Worm (Caenorhabditis elegans): ENCODE measurements around the gene pbs-1.

pbs-1 gene

ce11 chrIV:1679227-1679626 is 30.3 kb downstream of the pbs-1 start:
- no peak for TF ChIP-seq W03F9.2 (tag; optimal IDR thresholded peaks at IDR 0.05)
- no peak for TF ChIP-seq dao-5 (tag; optimal IDR thresholded peaks at IDR 0.05)
- no peak for TF ChIP-seq him-1 (tag; optimal IDR thresholded peaks at IDR 0.05)

DNA sequence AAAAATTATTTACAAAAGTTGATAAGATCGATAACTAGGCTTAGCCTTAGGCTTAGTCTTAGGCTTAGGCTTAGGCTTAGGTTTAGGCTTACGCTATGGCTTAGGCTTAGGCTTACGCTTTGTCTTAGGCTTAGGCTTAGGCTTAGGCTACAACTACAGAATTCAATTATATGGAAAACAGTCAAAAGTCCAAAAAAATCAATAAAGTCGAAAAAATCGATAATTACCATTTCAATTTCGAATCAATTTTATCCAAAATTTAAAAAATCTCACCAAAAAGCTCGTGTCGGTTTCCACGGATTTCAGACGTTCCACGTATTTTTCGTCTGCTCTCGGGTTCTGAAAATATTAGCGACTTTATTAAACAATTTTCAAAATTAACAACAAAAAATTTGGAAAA is 32.6 kb downstream of the pbs-1 start:
- TF ChIP-seq dao-5 (tag; optimal IDR thresholded peaks at IDR 0.05) (no peak), him-1 (tag; optimal IDR thresholded peaks at IDR 0.05) (no peak), W03F9.2 (tag; optimal IDR thresholded peaks at IDR 0.05) (no peak)

DNA sequence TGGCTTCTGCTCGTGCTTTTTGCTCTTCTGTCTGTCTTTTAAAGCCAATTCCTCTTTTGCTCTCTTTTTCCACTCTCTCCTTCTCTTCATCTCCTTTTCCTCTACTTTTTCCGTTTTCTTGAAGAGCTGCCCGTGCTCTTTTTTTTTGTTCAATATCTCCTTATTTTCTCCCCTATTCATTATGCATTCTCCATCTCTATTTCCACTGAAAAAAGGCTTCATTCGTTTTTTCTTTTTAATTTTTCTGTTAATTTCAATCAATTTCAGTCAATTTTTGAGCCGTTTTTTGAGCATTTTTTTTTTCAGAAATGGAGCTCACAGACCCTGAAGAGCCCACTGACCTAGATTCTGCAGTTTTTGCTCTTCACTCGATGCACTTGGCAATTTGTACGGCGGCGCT is 37.1 kb downstream of the pbs-1 start, which contains the start of gene Y41D4B.1:
Gene Y41D4B.1, plus strand, starts transcription at position 301 of the 400 bp plus-strand sequence.
- no peak for TF ChIP-seq dao-5 (tag; optimal IDR thresholded peaks at IDR 0.05)
- no peak for TF ChIP-seq him-1 (tag; optimal IDR thresholded peaks at IDR 0.05)
- no peak for TF ChIP-seq W03F9.2 (tag; optimal IDR thresholded peaks at IDR 0.05)

- TF ChIP-seq dao-5 (tag; optimal IDR thresholded peaks at IDR 0.05) (no peak), him-1 (tag; optimal IDR thresholded peaks at IDR 0.05) (no peak), W03F9.2 (tag; optimal IDR thresholded peaks at IDR 0.05) (no peak)
Measured at ce11 chrIV:1662872-1663271, 46.7 kb downstream of the pbs-1 start.

ce11 chrIV:1660735-1661134 is 48.8 kb downstream of the pbs-1 start:
- TF ChIP-seq W03F9.2 (tag; optimal IDR thresholded peaks at IDR 0.05) (no peak), him-1 (tag; optimal IDR thresholded peaks at IDR 0.05) (no peak), dao-5 (tag; optimal IDR thresholded peaks at IDR 0.05) (no peak)

- TF ChIP-seq W03F9.2 (tag; optimal IDR thresholded peaks at IDR 0.05): no peak
- TF ChIP-seq dao-5 (tag; optimal IDR thresholded peaks at IDR 0.05): no peak
- TF ChIP-seq him-1 (tag; optimal IDR thresholded peaks at IDR 0.05): no peak
Measured at ce11 chrIV:1659978-1660377, 49.6 kb downstream of the pbs-1 start, which contains the start of gene Y41D4B.4. Gene Y41D4B.4 (plus strand): TSS chrIV:1660110.

DNA sequence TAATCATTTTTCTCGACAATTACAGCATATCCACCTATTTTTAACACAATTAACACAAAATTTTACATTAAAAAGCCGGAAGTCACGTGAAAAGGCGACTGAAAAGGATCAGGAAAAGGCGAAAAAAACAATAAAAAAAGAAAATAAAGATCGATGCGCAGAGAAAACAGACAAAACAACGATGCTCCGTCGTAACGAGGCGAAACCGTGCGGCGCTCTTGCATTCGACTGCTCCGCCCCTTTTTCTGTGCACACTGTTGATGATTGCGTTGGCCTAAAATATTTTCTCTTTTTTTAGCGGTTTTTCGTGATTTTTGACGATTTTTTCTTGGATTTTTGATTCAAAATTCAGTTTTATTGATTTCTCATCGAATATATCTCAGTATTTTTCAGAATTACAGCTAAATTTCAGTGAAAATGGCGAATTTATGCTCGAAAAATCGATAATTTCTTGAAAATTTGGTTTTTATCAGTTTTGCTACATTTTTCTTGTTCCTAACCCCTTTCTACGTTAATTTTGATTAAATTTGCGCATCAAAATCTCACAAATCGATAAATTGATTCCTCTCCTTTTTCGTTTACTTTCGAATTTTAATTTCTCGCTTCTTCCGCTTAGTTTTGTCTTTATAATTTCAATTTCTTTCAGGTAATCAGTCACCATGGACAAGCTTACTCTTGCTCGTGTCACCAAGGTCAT is 50.4 kb downstream of the pbs-1 start, which contains the start of gene rps-28:
Gene rps-28, plus strand, starts transcription at position 647 of the 697 bp plus-strand sequence.
- no peak for TF ChIP-seq dao-5 (tag; optimal IDR thresholded peaks at IDR 0.05)
- TF ChIP-seq him-1 (tag; optimal IDR thresholded peaks at IDR 0.05): peak; percentile 94
- TF ChIP-seq W03F9.2 (tag; optimal IDR thresholded peaks at IDR 0.05): peak; percentile 98

Measured in whole organism, L4/young adult.